Fruit fly (Drosophila melanogaster): ENCODE measurements around the gene Six4.
A peak's percentile ranks its signal among the peaks of the same experiment; 100 is the strongest.

Six4 gene

DNA sequence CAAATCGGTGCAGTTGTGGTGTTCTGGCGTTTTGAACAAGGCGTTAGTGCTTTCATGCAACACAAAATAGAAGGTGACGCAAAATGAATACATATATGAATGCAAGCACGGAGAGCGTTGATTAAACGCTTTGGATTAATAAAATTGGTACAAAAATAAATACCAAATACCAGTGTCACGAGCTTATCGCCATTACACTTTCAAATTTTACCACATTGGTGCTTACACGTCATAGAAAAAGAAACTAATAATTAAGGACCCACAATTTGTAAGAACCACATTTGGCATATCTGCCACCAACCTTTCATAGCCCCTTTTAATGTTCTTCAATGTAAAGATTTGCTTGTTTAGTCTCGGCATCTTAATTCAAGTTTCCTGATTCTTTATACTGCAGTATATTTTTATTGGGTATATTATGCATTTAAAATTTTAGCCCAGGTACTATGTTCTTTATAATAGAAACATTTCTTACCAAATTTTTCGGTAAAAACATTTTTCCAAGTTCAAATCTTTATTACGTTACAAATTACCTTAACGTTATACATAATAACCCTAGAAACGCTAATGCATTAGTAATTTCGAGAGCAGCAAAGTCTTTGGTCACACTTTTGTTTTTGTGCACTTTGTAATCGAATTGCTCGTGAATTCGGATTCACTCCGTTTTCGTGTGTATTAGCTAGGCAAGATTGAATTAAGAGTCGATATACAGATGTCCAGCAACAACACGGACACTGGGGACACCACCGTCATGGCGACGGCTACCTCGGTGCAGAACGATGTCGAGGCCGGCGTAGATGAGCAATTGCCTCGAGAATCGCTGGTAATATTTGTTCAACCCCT, 14.1 kb downstream of the Six4 start, which contains the start of the genes Pex16 and Pex14 (continued):
- TF ChIP-seq CG10565 (GFP tag; optimal IDR thresholded peaks at IDR 0.05) (no peak), cas (GFP tag; IDR thresholded peaks at IDR 0.05) (no peak), CG7987 (GFP tag; optimal IDR thresholded peaks at IDR 0.05) (no peak), Taf1 (GFP tag; IDR thresholded peaks at IDR 0.05) (peak; percentile 19; the same call in 1 of the 2 replicates), Nf-YB (GFP tag; optimal IDR thresholded peaks at IDR 0.05) (peak; percentile 27), CG18476 (GFP tag; optimal IDR thresholded peaks at IDR 0.05) (peak; percentile 51), corto (GFP tag; optimal IDR thresholded peaks at IDR 0.05) (no peak), mld (GFP tag; IDR thresholded peaks at IDR 0.05; ENCODE audit: partially characterized antibody) (no peak), tin (GFP tag; optimal IDR thresholded peaks at IDR 0.05) (peak; percentile 78), Mrtf (GFP tag; IDR thresholded peaks at IDR 0.05) (peak; percentile 73), bab2 (GFP tag; optimal IDR thresholded peaks at IDR 0.05) (peak; percentile 82), sens (GFP tag) (peak; percentile 96), CG15514 (GFP tag; optimal IDR thresholded peaks at IDR 0.05) (peak; percentile 49), pita (GFP tag; optimal IDR thresholded peaks at IDR 0.05) (no peak), CG2712 (tag; optimal IDR thresholded peaks at IDR 0.05) (peak; percentile 68), CG34376 (GFP tag; optimal IDR thresholded peaks at IDR 0.05) (no peak), CG12942 (GFP tag; optimal IDR thresholded peaks at IDR 0.05) (peak; percentile 65), CG31388 (GFP tag; optimal IDR thresholded peaks at IDR 0.05) (no peak), pum (GFP tag; optimal IDR thresholded peaks at IDR 0.05) (peak; percentile 83), Spps (tag; optimal IDR thresholded peaks at IDR 0.05) (peak; percentile 28), her (GFP tag; optimal IDR thresholded peaks at IDR 0.05) (peak; percentile 66), CG15269 (tag; optimal IDR thresholded peaks at IDR 0.05) (peak; percentile 68), danr (GFP tag; IDR thresholded peaks at IDR 0.05) (no peak), B-H2 (GFP tag; optimal IDR thresholded peaks at IDR 0.05) (no peak), C15 (GFP tag; IDR thresholded peaks at IDR 0.05) (0 out of 3 replicates have a peak, but pooled peaks have one; percentile 42), Xbp1 (GFP tag; optimal IDR thresholded peaks at IDR 0.05) (peak; percentile 88), D (optimal IDR thresholded peaks at IDR 0.05) (no peak), D (GFP tag; optimal IDR thresholded peaks at IDR 0.05) (peak; percentile 31), jigr1 (GFP tag; IDR thresholded peaks at IDR 0.05) (no peak), shn (GFP tag; optimal IDR thresholded peaks at IDR 0.05) (peak; percentile 76), gcm (GFP tag; optimal IDR thresholded peaks at IDR 0.05) (no peak), mirr (GFP tag; optimal IDR thresholded peaks at IDR 0.05) (no peak), sisA (GFP tag; IDR thresholded peaks at IDR 0.05) (peak; percentile 78), H15 (GFP tag; IDR thresholded peaks at IDR 0.05) (0 out of 3 replicates have a peak, but pooled peaks have one; percentile 52), Drgx (GFP tag; IDR thresholded peaks at IDR 0.05) (peak; percentile 57), CG31365 (tag; optimal IDR thresholded peaks at IDR 0.05) (peak; percentile 2), p53 (GFP tag; optimal IDR thresholded peaks at IDR 0.05) (peak; percentile 71), exex (tag; optimal IDR thresholded peaks at IDR 0.05) (no peak), gt (GFP tag; IDR thresholded peaks at IDR 0.05) (no peak), Med (GFP tag) (peak; percentile 96), jing (GFP tag; optimal IDR thresholded peaks at IDR 0.05) (no peak), Atf-2 (GFP tag; optimal IDR thresholded peaks at IDR 0.05) (peak; percentile 72), zen2 (GFP tag; IDR thresholded peaks at IDR 0.05; ENCODE audit: partially characterized antibody) (no peak), NfI (GFP tag; optimal IDR thresholded peaks at IDR 0.05) (peak; percentile 69), CG7839 (tag; optimal IDR thresholded peaks at IDR 0.05) (peak; percentile 68), CG9437 (GFP tag; optimal IDR thresholded peaks at IDR 0.05) (peak; percentile 100), CG31441 (GFP tag; IDR thresholded peaks at IDR 0.05) (no peak; the same call in 1 of the 2 replicates), CG14860 (GFP tag; IDR thresholded peaks at IDR 0.05; ENCODE audit: partially characterized antibody) (no peak), Ets65A (GFP tag) (peak; percentile 97), slbo (GFP tag; IDR thresholded peaks at IDR 0.05) (peak; percentile 88)

Data from whole organism, embryonic.